Worm (Caenorhabditis elegans): ENCODE results near the gene vit-2.

Gene vit-2

DNA sequence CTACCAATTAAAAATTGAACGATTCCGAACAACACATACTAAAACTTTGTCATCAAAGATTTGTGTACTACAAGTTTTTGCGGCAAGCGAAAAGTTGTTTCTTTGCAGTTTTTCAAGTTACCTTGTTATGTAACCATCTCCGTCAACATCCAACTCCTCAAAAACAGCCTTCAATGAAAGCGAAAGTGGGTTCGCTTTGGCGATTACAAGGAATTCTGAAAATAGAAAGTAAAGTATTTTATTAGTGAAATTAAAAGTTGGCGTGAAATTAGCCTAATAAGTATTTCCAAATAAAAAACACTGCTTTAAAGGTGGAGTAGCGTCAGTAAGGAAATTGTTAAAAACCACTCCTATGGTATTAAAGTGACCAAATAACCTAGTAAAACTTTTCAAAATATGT, 25.3 kb upstream of the vit-2 start:
- TF ChIP-seq elt-1 (tag; optimal IDR thresholded peaks at IDR 0.05), result no peak
- TF ChIP-seq nhr-25 (tag; optimal IDR thresholded peaks at IDR 0.05), result peak; percentile 71
- TF ChIP-seq elt-3 (tag; optimal IDR thresholded peaks at IDR 0.05), result no peak
- TF ChIP-seq ztf-1 (GFP tag; conservative IDR thresholded peaks at IDR 0.05), result no peak
- no peak for TF ChIP-seq sma-3 (GFP tag; optimal IDR thresholded peaks at IDR 0.05)
- peak; percentile 73 for TF ChIP-seq blmp-1 (tag; optimal IDR thresholded peaks at IDR 0.05; ENCODE audit: insufficient read depth)
- TF ChIP-seq mab-5 (tag; optimal IDR thresholded peaks at IDR 0.05), result no peak
- TF ChIP-seq lin-39 (tag; optimal IDR thresholded peaks at IDR 0.05), result no peak
- TF ChIP-seq R02D3.7 (tag; optimal IDR thresholded peaks at IDR 0.05), result no peak
- no peak for TF ChIP-seq unc-39 (tag; optimal IDR thresholded peaks at IDR 0.05)
- no peak for TF ChIP-seq snpc-4 (tag; optimal IDR thresholded peaks at IDR 0.05)
- TF ChIP-seq ama-1 (optimal IDR thresholded peaks at IDR 0.05), result no peak
- TF ChIP-seq F13H6.1 (tag; optimal IDR thresholded peaks at IDR 0.05), result no peak
- TF ChIP-seq nhr-21 (tag; optimal IDR thresholded peaks at IDR 0.05), result no peak
- TF ChIP-seq ztf-11 (tag; optimal IDR thresholded peaks at IDR 0.05), result no peak
- no peak for TF ChIP-seq ZK546.5 (tag; optimal IDR thresholded peaks at IDR 0.05)

DNA sequence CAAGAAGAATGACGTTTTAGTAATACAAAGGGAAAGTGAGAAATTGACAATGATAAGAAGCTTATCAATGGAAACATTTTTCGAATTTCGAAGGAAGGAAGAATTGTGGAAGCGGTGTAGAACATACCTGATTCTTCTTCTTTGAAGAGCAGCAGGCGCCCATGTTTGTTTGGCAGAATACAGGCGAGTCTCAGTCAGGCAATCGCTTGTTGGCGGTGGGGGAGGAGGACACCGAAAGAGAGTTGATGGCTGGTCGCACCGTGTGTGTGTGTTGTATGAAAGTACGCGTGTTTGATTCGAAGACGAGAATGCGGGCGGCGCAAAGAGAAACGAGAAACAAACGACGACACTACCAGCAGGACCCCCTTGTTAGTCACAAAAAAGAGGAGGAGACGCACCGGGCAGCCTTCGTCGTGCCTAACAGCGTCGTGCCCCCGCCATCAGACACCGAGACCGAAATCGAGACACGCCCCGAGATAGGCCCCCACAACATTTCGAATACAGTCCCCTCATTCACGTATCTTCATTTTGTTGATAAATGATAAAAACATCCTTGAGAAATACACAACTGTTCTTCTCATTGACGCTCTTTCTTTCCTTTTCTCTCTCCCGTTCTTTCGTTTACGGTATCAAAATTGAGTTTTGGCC, 23.0 kb upstream of the vit-2 start, which contains the start of gene cal-5:
TSS of gene cal-5 (minus strand) at position 266 of the 648 bp plus-strand sequence.
- peak; percentile 49 for TF ChIP-seq fos-1 (tag; optimal IDR thresholded peaks at IDR 0.05)
- no peak for TF ChIP-seq lin-39 (tag; optimal IDR thresholded peaks at IDR 0.05)
- peak; percentile 71 for TF ChIP-seq nhr-21 (tag; optimal IDR thresholded peaks at IDR 0.05)
- TF ChIP-seq nhr-129 (tag; optimal IDR thresholded peaks at IDR 0.05), result peak; percentile 12
- TF ChIP-seq blmp-1 (tag; optimal IDR thresholded peaks at IDR 0.05; ENCODE audit: insufficient read depth), result peak; percentile 47
- peak; percentile 51 for TF ChIP-seq sma-3 (GFP tag; optimal IDR thresholded peaks at IDR 0.05)
- TF ChIP-seq crh-2 (tag; optimal IDR thresholded peaks at IDR 0.05), result peak; percentile 27
- TF ChIP-seq sma-9 (GFP tag; optimal IDR thresholded peaks at IDR 0.05), result peak; percentile 36
- TF ChIP-seq sma-9 (tag; optimal IDR thresholded peaks at IDR 0.05), result no peak
- TF ChIP-seq ama-1 (optimal IDR thresholded peaks at IDR 0.05), result peak; percentile 45
- no peak for TF ChIP-seq unc-55 (GFP tag; optimal IDR thresholded peaks at IDR 0.05)
- no peak for TF ChIP-seq skn-1 (tag; optimal IDR thresholded peaks at IDR 0.05)
- TF ChIP-seq Y55F3AM.14 (GFP tag; optimal IDR thresholded peaks at IDR 0.05), result peak; percentile 35
- TF ChIP-seq F13H6.1 (tag; optimal IDR thresholded peaks at IDR 0.05), result peak; percentile 41
- TF ChIP-seq mdl-1 (tag; optimal IDR thresholded peaks at IDR 0.05), result peak in 1 of 2 experiments; percentile 4

DNA sequence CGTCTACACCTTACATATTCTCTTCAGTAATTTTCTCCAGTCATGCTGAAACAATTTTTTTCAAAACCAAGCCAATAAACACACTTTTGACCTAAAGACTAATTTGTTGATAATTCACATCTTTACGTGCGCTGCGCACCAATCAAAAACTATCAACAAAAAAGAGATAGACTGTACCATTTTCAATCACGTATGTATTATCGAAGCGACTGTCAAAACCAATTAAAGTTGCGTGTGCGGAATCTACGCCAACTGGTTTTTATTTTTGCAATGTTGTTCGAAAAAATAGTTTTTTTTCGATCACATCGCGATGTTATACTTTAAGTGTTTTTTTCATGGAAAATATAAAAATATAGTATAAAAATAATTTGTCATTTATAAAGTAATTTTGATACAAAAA, 21.5 kb upstream of the vit-2 start:
- TF ChIP-seq nhr-23 (tag; optimal IDR thresholded peaks at IDR 0.05) (no peak), C34F6.9 (tag; optimal IDR thresholded peaks at IDR 0.05) (no peak), lin-39 (tag; optimal IDR thresholded peaks at IDR 0.05) (no peak), Y55F3AM.14 (GFP tag; optimal IDR thresholded peaks at IDR 0.05) (no peak), nhr-25 (tag; optimal IDR thresholded peaks at IDR 0.05) (peak; percentile 63), ztf-1 (GFP tag; conservative IDR thresholded peaks at IDR 0.05) (no peak), dmd-4 (tag; optimal IDR thresholded peaks at IDR 0.05) (no peak), aly-2 (tag; optimal IDR thresholded peaks at IDR 0.05) (no peak), ztf-4 (tag; optimal IDR thresholded peaks at IDR 0.05) (no peak), crh-2 (tag; optimal IDR thresholded peaks at IDR 0.05) (peak; percentile 1), sma-9 (GFP tag; optimal IDR thresholded peaks at IDR 0.05) (peak; percentile 46), sma-9 (tag; optimal IDR thresholded peaks at IDR 0.05) (no peak), mdl-1 (tag; optimal IDR thresholded peaks at IDR 0.05) (no peak), unc-62 (GFP tag; optimal IDR thresholded peaks at IDR 0.05) (no peak), mab-5 (tag; optimal IDR thresholded peaks at IDR 0.05) (no peak), ztf-11 (tag; optimal IDR thresholded peaks at IDR 0.05) (no peak), sma-3 (GFP tag; optimal IDR thresholded peaks at IDR 0.05) (peak; percentile 40), unc-39 (tag; optimal IDR thresholded peaks at IDR 0.05) (no peak)

DNA sequence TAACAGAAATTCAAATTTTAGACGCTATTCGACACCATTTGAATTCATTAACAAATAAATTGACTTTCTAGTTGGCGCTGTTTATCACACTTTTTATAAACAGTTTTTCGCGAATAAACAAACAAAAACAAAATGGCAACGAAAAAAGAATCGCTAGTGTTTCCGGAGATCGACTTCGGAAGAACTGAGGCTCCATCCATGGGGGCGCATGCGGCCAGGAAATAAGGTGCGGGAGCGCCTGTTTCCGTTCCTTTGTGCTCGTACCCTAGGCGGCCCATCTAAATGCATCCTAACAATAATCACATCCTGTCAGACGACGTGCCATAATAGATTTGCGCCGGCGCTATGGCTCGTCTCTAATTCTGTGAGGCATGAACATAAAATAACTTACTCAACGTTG, 16.8 kb upstream of the vit-2 start:
- no peak for TF ChIP-seq unc-55 (GFP tag; optimal IDR thresholded peaks at IDR 0.05)
- TF ChIP-seq egl-27 (tag; optimal IDR thresholded peaks at IDR 0.05), result no peak
- no peak for TF ChIP-seq ztf-11 (tag; optimal IDR thresholded peaks at IDR 0.05)

DNA sequence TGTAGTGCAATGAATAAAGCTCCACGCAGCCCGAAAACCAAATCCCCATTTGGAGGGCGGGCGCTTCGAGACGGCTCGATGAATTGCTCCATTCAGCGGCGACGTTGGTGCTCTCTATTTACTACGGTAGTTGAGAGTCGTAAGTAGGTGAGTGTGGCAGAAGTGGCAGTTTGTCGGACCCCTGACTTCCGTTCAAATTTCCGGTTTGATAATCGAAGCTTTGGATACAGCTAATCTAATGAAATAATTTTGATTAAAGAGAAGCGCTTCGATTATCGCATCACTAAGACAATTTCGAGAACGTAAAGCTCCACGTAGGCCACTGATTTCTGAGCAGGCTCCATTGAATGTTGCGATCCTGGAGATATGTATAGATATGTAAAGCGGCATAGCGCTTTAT, 16.3 kb upstream of the vit-2 start, which contains the start of gene ets-5:
TSS of gene ets-5 (minus strand) at position 32 of the 400 bp plus-strand sequence.
- TF ChIP-seq lsy-2 (tag; optimal IDR thresholded peaks at IDR 0.05) (no peak), nhr-129 (tag; optimal IDR thresholded peaks at IDR 0.05) (no peak), dmd-4 (tag; optimal IDR thresholded peaks at IDR 0.05) (no peak), nhr-23 (tag; optimal IDR thresholded peaks at IDR 0.05) (no peak), unc-39 (tag; optimal IDR thresholded peaks at IDR 0.05) (no peak)

Measured in whole organism, L2 larva.